Fruit fly (Drosophila melanogaster) whole organism, prepupa: Measurements from ENCODE around the gene Bug22.

Experiments
- CG34406 ChIP-seq: fragments of 200-800 bp; sonication (Bioruptor generic); optimal IDR thresholded peaks from 3 replicates; lab custom pipeline; 2016; ENCODE audit warnings: missing biosample characterization, missing genetic modification characterization
- Eip75B ChIP-seq: fragments of 200-800 bp; sonication (Bioruptor generic); optimal IDR thresholded peaks from 3 replicates; lab custom pipeline; 2016; ENCODE audit warnings: missing biosample characterization, missing genetic modification characterization

DNA sequence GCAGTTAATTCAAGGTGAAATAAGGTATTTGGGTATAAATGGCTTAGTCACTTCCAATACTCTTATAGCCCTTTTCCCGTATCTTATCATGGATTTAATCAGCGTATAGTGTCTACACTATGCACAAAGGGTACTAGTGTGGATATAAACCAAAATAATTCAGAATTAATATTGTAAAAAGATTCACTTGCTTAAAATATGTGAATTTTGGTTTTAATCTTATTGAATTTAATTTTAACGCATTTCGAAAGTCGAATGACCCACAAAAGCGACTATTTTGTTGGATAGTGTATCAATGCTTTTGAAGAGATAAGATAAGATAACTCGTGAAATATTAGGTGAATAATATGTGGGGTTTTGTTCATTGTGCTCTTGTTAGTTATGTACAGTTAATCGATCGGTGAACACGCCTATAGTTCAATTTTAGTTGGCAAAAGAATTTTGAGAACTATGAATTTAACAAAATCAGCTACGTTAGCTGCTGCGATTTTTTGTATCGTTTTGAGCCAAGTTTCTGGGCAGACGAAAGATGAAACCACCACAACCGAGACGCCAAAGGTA is 48.7 kb downstream of the Bug22 start, which contains the start of gene CG5096:
- TF ChIP-seq CG34406 (GFP tag; lab: Kevin White, UChicago) (peak; percentile 73), Eip75B (peak; percentile 72)
